Fruit fly (Drosophila melanogaster): ENCODE results near the gene IntS4.
A peak's percentile ranks its signal among the peaks of the same experiment; 100 is the strongest.

IntS4 gene

DNA sequence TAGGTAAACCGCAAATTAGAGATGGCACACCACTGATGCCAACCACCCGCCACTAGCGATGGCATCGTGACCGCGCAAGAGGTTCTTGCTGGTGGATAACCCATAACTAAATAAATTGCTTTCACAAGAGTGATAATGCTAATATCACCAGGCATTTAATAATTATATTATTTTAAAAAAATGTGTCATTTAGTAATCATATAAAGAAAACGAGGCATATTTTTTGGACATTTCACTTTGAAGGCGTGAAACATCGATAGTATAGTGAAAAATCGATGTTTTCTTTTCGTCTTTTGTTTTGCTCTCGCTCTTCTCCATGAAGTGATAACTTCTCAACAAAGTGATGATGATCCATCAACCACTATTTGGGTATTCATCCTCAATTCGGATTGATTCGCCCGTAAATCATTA is at the start of gene IntS4:
Gene IntS4 (minus strand): TSS at position 20 of the 411 bp plus-strand sequence.
- no peak for TF ChIP-seq Myc (optimal IDR thresholded peaks at IDR 0.05)
- TF ChIP-seq psq (optimal IDR thresholded peaks at IDR 0.05), result peak; percentile 88
- no peak for TF ChIP-seq h (optimal IDR thresholded peaks at IDR 0.05)

DNA sequence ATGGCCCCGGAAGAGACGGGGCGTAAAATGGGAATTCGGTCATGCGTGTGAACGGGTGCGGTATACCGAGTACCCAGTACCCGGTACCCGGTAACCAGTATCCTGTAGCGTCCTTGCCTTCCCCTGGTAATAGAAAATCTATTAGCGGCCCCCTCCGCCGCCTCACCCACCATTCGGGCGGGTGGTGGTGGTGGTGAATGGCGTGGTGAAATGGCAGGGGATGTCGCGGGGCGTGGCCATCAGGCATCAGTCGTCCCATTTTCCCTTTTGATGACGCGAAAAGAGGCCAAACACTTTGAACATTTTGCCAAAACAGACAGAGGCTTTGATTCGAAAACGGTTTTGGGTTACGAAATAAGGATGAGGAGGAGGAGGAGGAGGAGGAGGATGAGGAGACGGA is 49.3 kb upstream of the IntS4 start:
- TF ChIP-seq insv (optimal IDR thresholded peaks at IDR 0.05) (no peak), ttk (optimal IDR thresholded peaks at IDR 0.05) (no peak), h (optimal IDR thresholded peaks at IDR 0.05) (no peak), Myc (optimal IDR thresholded peaks at IDR 0.05) (no peak), psq (optimal IDR thresholded peaks at IDR 0.05) (no peak)

DNA sequence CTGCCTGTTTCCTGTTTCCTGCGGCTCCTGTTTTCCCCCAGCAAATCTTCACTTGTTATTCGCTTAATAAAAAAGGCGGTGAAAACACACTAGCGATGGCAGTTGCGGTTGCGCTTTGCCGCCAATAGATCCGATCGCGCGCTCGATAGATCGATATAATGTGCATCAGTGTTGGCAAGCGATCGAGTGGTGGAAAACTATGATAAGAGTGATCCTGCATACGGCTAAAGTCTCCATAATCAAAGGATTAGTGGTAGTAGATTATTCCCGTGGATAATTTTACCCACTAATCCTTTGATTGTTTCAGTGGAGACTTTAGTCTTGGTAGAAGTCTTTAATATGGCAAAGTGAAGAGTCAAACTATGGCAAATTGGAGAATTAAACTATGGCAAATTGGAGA is 47.6 kb upstream of the IntS4 start, which contains the start of gene Caf1-180:
Gene Caf1-180 (minus strand): TSS at position 99 of the 400 bp plus-strand sequence.
- TF ChIP-seq psq (optimal IDR thresholded peaks at IDR 0.05), result no peak
- no peak for TF ChIP-seq Sin3A (optimal IDR thresholded peaks at IDR 0.05)
- no peak for TF ChIP-seq insv (optimal IDR thresholded peaks at IDR 0.05)
- TF ChIP-seq Myc (optimal IDR thresholded peaks at IDR 0.05), result no peak
- no peak for TF ChIP-seq h (optimal IDR thresholded peaks at IDR 0.05)
- TF ChIP-seq ttk (optimal IDR thresholded peaks at IDR 0.05), result no peak

DNA sequence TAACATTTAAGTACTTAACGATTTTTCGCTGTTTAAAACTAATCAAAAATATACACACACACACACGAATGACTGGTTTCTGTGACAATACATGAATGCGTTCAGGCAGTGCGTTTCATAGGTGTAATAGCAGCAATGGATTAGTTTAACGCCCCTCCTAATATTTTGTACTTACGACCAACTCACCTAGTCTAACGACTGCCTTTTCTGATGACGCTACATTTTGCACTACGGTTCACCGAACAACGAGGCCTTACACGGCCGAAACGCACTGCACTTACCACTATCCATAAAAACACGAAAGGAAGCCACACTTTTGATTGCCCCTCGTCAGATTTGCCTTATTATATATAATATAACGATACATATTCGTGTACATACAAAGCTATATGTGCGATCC is 42.6 kb upstream of the IntS4 start:
- TF ChIP-seq Sin3A (optimal IDR thresholded peaks at IDR 0.05) (no peak), insv (optimal IDR thresholded peaks at IDR 0.05) (no peak)

DNA sequence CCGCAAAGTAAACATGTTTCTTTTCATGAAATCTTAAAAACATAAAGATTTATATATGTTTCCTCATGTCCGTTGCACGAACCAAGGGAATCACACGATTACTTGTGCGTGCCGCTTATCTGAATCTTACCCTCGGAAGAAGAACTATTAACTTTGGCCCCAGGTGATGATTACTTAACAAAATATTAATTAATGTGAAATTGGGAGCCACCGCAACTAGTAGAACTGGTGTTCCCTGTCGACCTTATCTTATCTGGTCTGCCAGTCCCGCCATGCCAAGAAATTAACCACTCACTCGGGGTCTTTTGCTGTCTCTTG is 34.5 kb upstream of the IntS4 start:
- no peak for TF ChIP-seq Sin3A (optimal IDR thresholded peaks at IDR 0.05)
- TF ChIP-seq insv (optimal IDR thresholded peaks at IDR 0.05), result no peak
- no peak for TF ChIP-seq Myc (optimal IDR thresholded peaks at IDR 0.05)

DNA sequence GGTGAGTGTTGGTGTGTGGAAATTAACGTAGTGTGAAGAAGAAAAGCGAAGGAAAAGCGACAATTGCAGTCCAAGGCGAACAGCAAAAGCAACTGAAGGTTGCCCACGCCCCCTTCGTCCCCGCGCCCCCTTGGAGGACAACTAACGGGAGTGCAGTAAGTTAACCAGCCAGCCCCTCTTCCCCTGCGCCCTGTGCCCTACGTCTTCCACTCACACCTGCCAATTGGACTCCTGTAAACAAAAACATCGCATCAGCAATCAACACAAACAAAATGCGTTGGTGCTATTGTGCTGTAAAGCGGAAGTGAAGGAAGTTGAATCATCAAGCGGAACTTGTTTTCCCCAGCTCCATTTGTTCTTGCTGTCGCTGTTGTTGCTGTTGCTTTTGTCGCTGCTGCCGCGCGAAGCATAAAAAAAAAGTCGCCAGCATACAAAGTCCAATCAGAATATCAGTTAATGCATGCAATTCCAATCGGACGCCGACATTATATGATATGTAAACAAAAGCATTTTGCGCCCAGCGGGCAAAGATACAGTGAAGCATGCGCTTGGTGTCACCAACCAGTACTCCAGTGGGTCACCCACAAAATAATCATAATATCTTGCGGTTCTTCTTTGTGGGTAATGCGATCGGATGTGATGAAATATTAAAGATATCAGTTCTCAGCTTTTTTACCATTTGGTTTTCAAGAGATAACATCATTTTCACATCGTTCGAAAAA is 34.0 kb upstream of the IntS4 start:
- no peak for TF ChIP-seq Sin3A (optimal IDR thresholded peaks at IDR 0.05)
- TF ChIP-seq insv (optimal IDR thresholded peaks at IDR 0.05), result no peak
- TF ChIP-seq psq (optimal IDR thresholded peaks at IDR 0.05), result no peak
- TF ChIP-seq h (optimal IDR thresholded peaks at IDR 0.05), result no peak

DNA sequence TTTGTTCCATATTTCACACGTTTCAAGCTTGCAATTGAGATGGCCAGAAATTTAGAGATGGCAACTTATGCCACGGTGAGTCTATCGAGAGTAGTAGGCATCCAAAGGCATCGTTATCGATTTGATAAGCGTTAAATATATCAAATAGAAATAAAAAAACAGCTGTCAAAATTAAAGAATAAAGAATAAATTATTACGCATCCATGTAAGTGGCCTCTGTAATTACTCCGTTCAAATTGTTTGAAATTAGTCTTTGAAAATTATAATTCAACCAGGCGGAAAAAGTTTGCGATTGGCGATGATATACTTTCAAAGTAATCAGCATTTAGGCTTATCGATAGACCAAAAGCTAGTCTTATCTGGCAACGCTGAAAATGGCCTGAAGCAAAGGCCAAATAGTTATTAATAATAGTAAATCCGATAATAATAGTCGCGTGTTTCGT is 33.1 kb upstream of the IntS4 start, which contains the start of the genes CG12659 and Crag:
Gene CG12659 (minus strand): TSS at position 45 of the 443 bp plus-strand sequence.
Gene Crag (plus strand): TSS at position 347 of the 443 bp plus-strand sequence.
- TF ChIP-seq ttk (optimal IDR thresholded peaks at IDR 0.05), result no peak
- no peak for TF ChIP-seq insv (optimal IDR thresholded peaks at IDR 0.05)
- no peak for TF ChIP-seq psq (optimal IDR thresholded peaks at IDR 0.05)
- no peak for TF ChIP-seq Myc (optimal IDR thresholded peaks at IDR 0.05)
- TF ChIP-seq h (optimal IDR thresholded peaks at IDR 0.05), result no peak
- no peak for TF ChIP-seq Sin3A (optimal IDR thresholded peaks at IDR 0.05)

DNA sequence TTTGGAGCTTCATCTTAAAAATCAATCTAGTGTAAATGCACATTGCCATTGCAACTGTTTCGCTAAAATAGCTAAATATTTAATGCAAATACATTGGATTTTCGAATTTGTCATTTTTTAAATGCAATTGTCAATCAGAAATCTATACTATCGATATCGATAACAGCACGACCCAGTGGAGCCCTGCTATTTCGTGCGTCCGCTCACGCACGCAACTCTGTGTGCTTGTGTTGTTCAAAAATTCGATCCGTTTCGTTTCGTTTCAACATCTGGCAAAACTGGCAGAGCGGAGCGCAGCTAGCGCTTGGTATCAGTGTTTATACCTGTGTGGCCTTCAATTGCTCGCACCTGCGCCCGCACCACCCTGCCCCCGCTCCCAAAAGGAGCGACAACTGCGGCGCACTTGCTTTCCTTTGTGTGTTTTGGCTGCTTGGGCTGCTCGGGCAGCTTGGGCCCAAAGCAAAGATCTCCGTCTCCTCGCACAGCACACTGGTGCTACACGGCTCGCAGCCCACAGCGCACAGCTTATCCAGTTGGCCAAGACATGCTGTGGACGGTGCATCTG is 30.1 kb upstream of the IntS4 start, which contains the start of gene CG12081:
Gene CG12081 (plus strand): TSS at position 205 of the 565 bp plus-strand sequence.
- no peak for TF ChIP-seq insv (optimal IDR thresholded peaks at IDR 0.05)
- TF ChIP-seq h (optimal IDR thresholded peaks at IDR 0.05), result no peak
- no peak for TF ChIP-seq Myc (optimal IDR thresholded peaks at IDR 0.05)

DNA sequence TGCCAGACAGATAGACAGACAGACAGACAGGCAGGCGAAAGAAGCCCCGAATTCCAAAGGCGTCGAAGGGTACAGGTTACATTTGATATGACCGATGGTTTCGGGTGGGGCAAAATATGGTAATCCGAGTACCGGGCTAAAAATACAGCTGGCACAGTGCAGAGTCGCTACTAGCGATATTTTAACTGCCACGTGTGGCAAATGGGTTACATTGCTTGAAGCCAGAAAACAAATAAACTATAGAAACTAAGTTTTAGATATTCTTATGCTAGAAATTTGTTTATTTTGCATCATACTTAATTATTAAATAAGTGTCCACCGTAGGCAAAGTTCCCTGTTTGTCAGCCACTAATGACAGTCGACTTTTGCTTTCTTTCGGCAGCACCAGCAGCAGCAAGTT is 24.6 kb upstream of the IntS4 start:
- TF ChIP-seq psq (optimal IDR thresholded peaks at IDR 0.05), result no peak
- TF ChIP-seq Sin3A (optimal IDR thresholded peaks at IDR 0.05), result no peak
- no peak for TF ChIP-seq insv (optimal IDR thresholded peaks at IDR 0.05)

DNA sequence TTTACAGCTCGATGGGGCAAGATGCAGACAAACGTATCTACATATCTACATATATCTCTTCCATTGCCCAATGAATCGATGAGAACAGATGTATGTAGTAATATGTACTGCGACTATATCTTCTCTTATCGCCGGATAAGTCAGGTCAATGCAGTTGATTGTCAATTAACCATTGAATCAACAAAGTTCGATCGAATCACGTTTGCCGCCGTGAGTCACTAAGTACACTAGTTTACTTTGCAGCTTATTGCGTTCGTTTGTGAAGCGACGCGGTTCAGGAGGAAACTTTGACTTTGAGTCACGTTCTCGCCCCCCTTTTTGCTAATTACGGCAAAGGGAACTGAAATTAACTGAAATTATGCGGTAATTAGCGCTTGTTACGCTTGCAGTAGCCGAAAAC is 22.2 kb upstream of the IntS4 start:
- TF ChIP-seq Myc (optimal IDR thresholded peaks at IDR 0.05), result no peak
- TF ChIP-seq Sin3A (optimal IDR thresholded peaks at IDR 0.05), result no peak
- TF ChIP-seq ttk (optimal IDR thresholded peaks at IDR 0.05), result no peak
- TF ChIP-seq insv (optimal IDR thresholded peaks at IDR 0.05), result no peak
- TF ChIP-seq h (optimal IDR thresholded peaks at IDR 0.05), result no peak
- TF ChIP-seq psq (optimal IDR thresholded peaks at IDR 0.05), result no peak

DNA sequence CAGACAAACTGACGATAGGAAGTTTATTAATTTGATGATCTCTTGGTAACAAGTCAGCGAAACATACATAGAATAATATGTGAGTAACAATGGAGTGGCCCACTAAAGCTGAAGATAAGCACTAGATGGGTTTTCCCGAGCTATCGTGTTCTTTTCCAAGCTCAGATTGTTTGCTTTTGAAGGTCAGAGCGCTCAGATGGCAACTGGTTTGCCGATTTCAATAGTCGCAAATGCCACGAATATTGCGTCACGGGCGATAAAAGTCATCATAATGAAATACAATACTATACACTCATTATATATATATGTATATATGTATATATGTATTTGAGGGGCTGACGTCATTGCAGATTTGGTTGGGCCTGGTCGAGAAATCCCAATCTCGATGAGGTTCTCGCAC is 21.3 kb upstream of the IntS4 start:
- TF ChIP-seq Myc (optimal IDR thresholded peaks at IDR 0.05), result no peak
- TF ChIP-seq h (optimal IDR thresholded peaks at IDR 0.05), result no peak
- TF ChIP-seq psq (optimal IDR thresholded peaks at IDR 0.05), result no peak
- TF ChIP-seq insv (optimal IDR thresholded peaks at IDR 0.05), result no peak
- no peak for TF ChIP-seq Sin3A (optimal IDR thresholded peaks at IDR 0.05)
- TF ChIP-seq ttk (optimal IDR thresholded peaks at IDR 0.05), result no peak

DNA sequence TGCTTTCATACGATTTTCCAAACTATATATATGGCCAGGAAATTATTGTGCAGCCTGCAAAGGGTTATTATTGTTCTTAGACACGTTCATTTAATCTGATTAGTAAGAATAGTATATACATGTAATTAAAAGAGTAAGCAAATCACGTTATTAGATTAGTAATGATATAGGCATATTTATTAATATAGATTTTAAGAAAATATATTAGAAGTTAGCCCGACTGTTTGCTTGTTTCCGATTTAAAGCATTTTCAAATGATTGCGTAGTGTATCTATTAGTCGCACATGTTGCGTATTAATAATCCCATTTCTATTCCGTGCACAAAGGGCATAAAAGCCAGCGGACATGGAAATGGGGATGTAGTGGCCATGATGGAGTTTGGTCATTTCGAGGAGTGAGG is 20.5 kb upstream of the IntS4 start:
- TF ChIP-seq insv (optimal IDR thresholded peaks at IDR 0.05) (no peak), Sin3A (optimal IDR thresholded peaks at IDR 0.05) (no peak), ttk (optimal IDR thresholded peaks at IDR 0.05) (no peak), Myc (optimal IDR thresholded peaks at IDR 0.05) (no peak), h (optimal IDR thresholded peaks at IDR 0.05) (no peak), psq (optimal IDR thresholded peaks at IDR 0.05) (no peak)

DNA sequence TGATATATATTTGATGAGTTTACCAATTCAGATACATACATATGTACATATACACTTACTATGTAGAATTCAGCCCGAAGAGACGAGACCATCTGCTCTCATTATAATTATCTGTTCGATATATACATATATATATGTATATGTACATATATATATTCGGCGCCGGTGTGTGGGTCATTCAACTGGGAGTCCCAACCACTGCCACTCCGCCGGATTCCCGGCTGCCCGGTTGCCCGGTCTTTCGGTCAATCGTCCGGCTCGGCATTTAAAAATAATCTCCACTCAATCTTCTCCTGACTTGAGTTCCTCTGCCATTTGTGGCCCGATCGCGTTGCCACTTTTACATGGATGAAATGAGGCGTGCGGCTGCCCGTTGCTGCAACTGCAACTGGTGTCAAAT is 18.1 kb upstream of the IntS4 start:
- no peak for TF ChIP-seq ttk (optimal IDR thresholded peaks at IDR 0.05)
- TF ChIP-seq Myc (optimal IDR thresholded peaks at IDR 0.05), result no peak
- no peak for TF ChIP-seq Sin3A (optimal IDR thresholded peaks at IDR 0.05)
- no peak for TF ChIP-seq insv (optimal IDR thresholded peaks at IDR 0.05)
- TF ChIP-seq h (optimal IDR thresholded peaks at IDR 0.05), result no peak
- no peak for TF ChIP-seq psq (optimal IDR thresholded peaks at IDR 0.05)
